Worm (Caenorhabditis elegans) whole organism, young adult: Measurements from ENCODE around the gene rab-21.

ENCODE experiments used
- B0019.2 ChIP-seq: fragments of 200-800 bp; sonication (Bioruptor generic); conservative IDR thresholded peaks from 2 replicates; pipeline ENCODE4 v1.3.6; 2022; ENCODE audit warnings: missing genetic modification reagents, missing genetic modification characterization, missing compliant biosample characterization
- B0035.1 ChIP-seq: sonication (generic microtip); optimal IDR thresholded peaks from 2 replicates; lab custom pipeline; 2016; ENCODE audit warnings: missing genetic modification characterization, mild to moderate bottlenecking, missing compliant biosample characterization, missing genotype, missing genetic modification reagents
- C06A6.2 ChIP-seq: fragments of 200-800 bp; sonication (Bioruptor generic); conservative IDR thresholded peaks from 2 replicates; pipeline ENCODE4 v1.3.6; 2022; ENCODE audit warnings: missing genetic modification characterization, missing compliant biosample characterization
- F10E7.11 ChIP-seq: sonication (generic microtip); optimal IDR thresholded peaks from 2 replicates; lab custom pipeline; 2017; ENCODE audit warnings: mild to moderate bottlenecking, missing genetic modification characterization, moderate library complexity, missing compliant biosample characterization
- F23B12.7 ChIP-seq: sonication (generic microtip); optimal IDR thresholded peaks from 2 replicates; lab custom pipeline; 2017; ENCODE audit warnings: missing genetic modification characterization, mild to moderate bottlenecking, missing compliant biosample characterization, antibody characterized with exemption, moderate library complexity; ENCODE audit not compliant: insufficient read depth
- F55B11.4 ChIP-seq: sonication (generic microtip); optimal IDR thresholded peaks from 2 replicates; lab custom pipeline; 2016; ENCODE audit warnings: missing compliant biosample characterization, missing genetic modification characterization, borderline replicate concordance; ENCODE audit not compliant: insufficient read depth
- F57A8.1 ChIP-seq: fragments of 200-800 bp; sonication (Bioruptor generic); optimal IDR thresholded peaks from 2 replicates; lab custom pipeline; 2018; ENCODE audit warnings: mild to moderate bottlenecking, missing genetic modification characterization, moderate library complexity, missing compliant biosample characterization
- F57C9.4 ChIP-seq: sonication (generic microtip); optimal IDR thresholded peaks from 2 replicates; lab custom pipeline; 2017; ENCODE audit warnings: mild to moderate bottlenecking, missing genetic modification characterization, missing compliant biosample characterization
- K11D2.4 ChIP-seq: fragments of 200-800 bp; sonication (Bioruptor generic); IDR thresholded peaks from 2 replicates; pipeline ENCODE4 v1.3.6; 2022; ENCODE audit warnings: missing genetic modification reagents, missing genetic modification characterization, missing compliant biosample characterization
- K12H6.12 ChIP-seq: fragments of 200-800 bp; sonication (Bioruptor generic); optimal IDR thresholded peaks from 2 replicates; lab custom pipeline; 2018; ENCODE audit warnings: mild to moderate bottlenecking, missing genetic modification characterization, missing compliant biosample characterization
- T07F8.4 ChIP-seq: sonication (generic microtip); optimal IDR thresholded peaks from 2 replicates; lab custom pipeline; 2016; ENCODE audit warnings: mild to moderate bottlenecking, missing genetic modification characterization, moderate library complexity, missing compliant biosample characterization
- Y53F4B.3 ChIP-seq: fragments of 200-800 bp; sonication (Bioruptor generic); IDR thresholded peaks from 2 replicates; pipeline ENCODE4 v1.3.6; 2022; ENCODE audit warnings: missing genetic modification reagents, missing genetic modification characterization, missing compliant biosample characterization
- attf-6 ChIP-seq: fragments of 200-800 bp; sonication (Bioruptor generic); IDR thresholded peaks from 2 replicates; pipeline ENCODE4 v1.3.6; 2022; ENCODE audit warnings: missing genetic modification reagents, missing genetic modification characterization, missing compliant biosample characterization
- bed-1 ChIP-seq: fragments of 200-800 bp; sonication (Bioruptor generic); IDR thresholded peaks from 2 replicates; pipeline ENCODE4 v1.3.6; 2022; ENCODE audit warnings: missing genetic modification reagents, missing genetic modification characterization, missing compliant biosample characterization
- bed-2 ChIP-seq: fragments of 200-800 bp; sonication (Bioruptor generic); IDR thresholded peaks from 2 replicates; pipeline ENCODE4 v1.3.6; 2022; ENCODE audit warnings: missing genetic modification reagents, missing genetic modification characterization, missing compliant biosample characterization
- chd-7 ChIP-seq: sonication (generic microtip); optimal IDR thresholded peaks from 2 replicates; lab custom pipeline; 2016; ENCODE audit warnings: mild to moderate bottlenecking, missing genetic modification characterization, moderate library complexity, missing compliant biosample characterization
- die-1 ChIP-seq: sonication (generic microtip); optimal IDR thresholded peaks from 2 replicates; lab custom pipeline; 2016; ENCODE audit warnings: missing genotype, mild to moderate bottlenecking, missing genetic modification characterization, missing compliant biosample characterization
- egl-44 ChIP-seq: fragments of 200-800 bp; sonication (Bioruptor generic); IDR thresholded peaks from 2 replicates; pipeline ENCODE4 v1.3.6; 2022; ENCODE audit warnings: missing genetic modification reagents, missing genetic modification characterization, missing compliant biosample characterization
- ets-4 ChIP-seq: fragments of 200-800 bp; sonication (Bioruptor generic); optimal IDR thresholded peaks from 2 replicates; lab custom pipeline; 2018; ENCODE audit warnings: mild to moderate bottlenecking, missing genetic modification characterization, missing compliant biosample characterization
- lin-40 ChIP-seq: sonication (generic microtip); optimal IDR thresholded peaks from 2 replicates; lab custom pipeline; 2016; ENCODE audit warnings: missing genetic modification characterization, mild to moderate bottlenecking, missing compliant biosample characterization, missing genotype, missing genetic modification reagents
- madf-8 ChIP-seq: fragments of 200-800 bp; sonication (Bioruptor generic); conservative IDR thresholded peaks from 2 replicates; pipeline ENCODE4 v1.3.6; 2022; ENCODE audit warnings: missing genetic modification reagents, missing genetic modification characterization, missing compliant biosample characterization
- mel-28 ChIP-seq: sonication (generic microtip); optimal IDR thresholded peaks from 2 replicates; lab custom pipeline; 2016; ENCODE audit warnings: borderline replicate concordance, mild to moderate bottlenecking, missing genetic modification characterization, missing compliant biosample characterization
- nfya-2 ChIP-seq: fragments of 200-800 bp; sonication (Bioruptor generic); IDR thresholded peaks from 2 replicates; pipeline ENCODE4 v1.3.6; 2022; ENCODE audit warnings: missing genetic modification reagents, missing genetic modification characterization, missing compliant biosample characterization
- nhr-120 ChIP-seq: fragments of 200-800 bp; sonication (Bioruptor generic); IDR thresholded peaks from 2 replicates; pipeline ENCODE4 v1.3.6; 2022; ENCODE audit warnings: missing genetic modification characterization, missing compliant biosample characterization
- rcor-1 ChIP-seq: fragments of 200-800 bp; sonication (Bioruptor generic); IDR thresholded peaks from 2 replicates; pipeline ENCODE4 v1.3.6; 2022; ENCODE audit warnings: missing genetic modification reagents, missing genetic modification characterization, missing compliant biosample characterization
- repo-1 ChIP-seq: sonication (generic microtip); optimal IDR thresholded peaks from 2 replicates; lab custom pipeline; 2017; ENCODE audit warnings: mild to moderate bottlenecking, missing genetic modification characterization, missing compliant biosample characterization
- sdz-38 ChIP-seq: sonication (generic microtip); optimal IDR thresholded peaks from 2 replicates; lab custom pipeline; 2016; ENCODE audit warnings: missing genotype, missing genetic modification characterization, missing compliant biosample characterization
- snpc-1.1 ChIP-seq: sonication (generic microtip); optimal IDR thresholded peaks from 2 replicates; lab custom pipeline; 2017; ENCODE audit warnings: missing genetic modification characterization, mild to moderate bottlenecking, missing compliant biosample characterization, antibody characterized with exemption, moderate library complexity, missing genotype, missing genetic modification reagents; ENCODE audit not compliant: insufficient read depth
- zim-3 ChIP-seq: sonication (generic microtip); optimal IDR thresholded peaks from 2 replicates; lab custom pipeline; 2017; ENCODE audit warnings: mild to moderate bottlenecking, missing genetic modification characterization, moderate library complexity, missing compliant biosample characterization
- ztf-18 ChIP-seq: sonication (generic microtip); optimal IDR thresholded peaks from 2 replicates; lab custom pipeline; 2016; ENCODE audit warnings: missing genotype, mild to moderate bottlenecking, missing genetic modification characterization, missing compliant biosample characterization
- ztf-26 ChIP-seq: sonication (generic microtip); optimal IDR thresholded peaks from 2 replicates; lab custom pipeline; 2017; ENCODE audit warnings: missing genetic modification characterization, missing compliant biosample characterization
- ztf-28 ChIP-seq: fragments of 200-800 bp; sonication (Bioruptor generic); IDR thresholded peaks from 2 replicates; pipeline ENCODE4 v1.3.6; 2022; ENCODE audit warnings: missing genetic modification reagents, missing genetic modification characterization, missing compliant biosample characterization

The rab-21 gene

ce11 chrII:8732339-8733100 lies 17.7 kb upstream of the rab-21 start, which contains the start of gene rol-6:
Gene rol-6, plus strand, starts transcription at chrII:8733050.
- TF ChIP-seq F57C9.4 (tag; lab: Kevin White, UChicago) = no peak
- no peak for TF ChIP-seq F10E7.11 (tag; lab: Kevin White, UChicago)
- no peak for TF ChIP-seq ets-4 (GFP tag; lab: Kevin White, UChicago)
- TF ChIP-seq chd-7 = no peak
- TF ChIP-seq F55B11.4 (tag; lab: Kevin White, UChicago) = no peak
- no peak for TF ChIP-seq zim-3
- TF ChIP-seq F57A8.1 (GFP tag; lab: Kevin White, UChicago) = no peak
- TF ChIP-seq Y53F4B.3 (GFP tag; lab: Robert Waterston, UW) = no peak
- TF ChIP-seq nfya-2 (GFP tag; lab: Robert Waterston, UW) = no peak
- TF ChIP-seq snpc-1.1 = no peak
- TF ChIP-seq K11D2.4 = no peak
- no peak for TF ChIP-seq repo-1 (tag; lab: Kevin White, UChicago)
- no peak for TF ChIP-seq madf-8 (GFP tag; lab: Robert Waterston, UW)
- TF ChIP-seq egl-44 = no peak

ce11 chrII:8731736-8732229 lies 17.0 kb upstream of the rab-21 start:
- no peak for TF ChIP-seq mel-28 (tag; lab: Kevin White, UChicago)
- TF ChIP-seq die-1 (tag; lab: Kevin White, UChicago) = no peak
- no peak for TF ChIP-seq F57C9.4 (tag; lab: Kevin White, UChicago)
- no peak for TF ChIP-seq attf-6 (GFP tag; lab: Robert Waterston, UW)
- no peak for TF ChIP-seq bed-1
- no peak for TF ChIP-seq K12H6.12 (tag; lab: Kevin White, UChicago)
- TF ChIP-seq lin-40 (tag; lab: Kevin White, UChicago) = no peak
- TF ChIP-seq C06A6.2 (GFP tag; lab: Robert Waterston, UW) = no peak
- no peak for TF ChIP-seq F55B11.4 (tag; lab: Kevin White, UChicago)
- TF ChIP-seq ztf-26 (tag; lab: Kevin White, UChicago) = no peak
- TF ChIP-seq sdz-38 = no peak
- no peak for TF ChIP-seq ztf-28
- TF ChIP-seq rcor-1 = no peak
- no peak for TF ChIP-seq ztf-18 (tag; lab: Kevin White, UChicago)
- no peak for TF ChIP-seq Y53F4B.3 (GFP tag; lab: Robert Waterston, UW)
- TF ChIP-seq B0019.2 = no peak
- no peak for TF ChIP-seq nhr-120 (GFP tag; lab: Robert Waterston, UW)
- TF ChIP-seq bed-2 (GFP tag; lab: Robert Waterston, UW) = no peak
- no peak for TF ChIP-seq F23B12.7 (tag; lab: Kevin White, UChicago)
- no peak for TF ChIP-seq nfya-2 (GFP tag; lab: Robert Waterston, UW)

- TF ChIP-seq B0035.1 (tag; lab: Kevin White, UChicago) (no peak), T07F8.4 (tag; lab: Kevin White, UChicago) (no peak)
Measured at ce11 chrII:8730960-8731693, 16.3 kb upstream of the rab-21 start.
